Fruit fly (Drosophila melanogaster): ENCODE results near the gene Cyp304a1.

Gene Cyp304a1

DNA sequence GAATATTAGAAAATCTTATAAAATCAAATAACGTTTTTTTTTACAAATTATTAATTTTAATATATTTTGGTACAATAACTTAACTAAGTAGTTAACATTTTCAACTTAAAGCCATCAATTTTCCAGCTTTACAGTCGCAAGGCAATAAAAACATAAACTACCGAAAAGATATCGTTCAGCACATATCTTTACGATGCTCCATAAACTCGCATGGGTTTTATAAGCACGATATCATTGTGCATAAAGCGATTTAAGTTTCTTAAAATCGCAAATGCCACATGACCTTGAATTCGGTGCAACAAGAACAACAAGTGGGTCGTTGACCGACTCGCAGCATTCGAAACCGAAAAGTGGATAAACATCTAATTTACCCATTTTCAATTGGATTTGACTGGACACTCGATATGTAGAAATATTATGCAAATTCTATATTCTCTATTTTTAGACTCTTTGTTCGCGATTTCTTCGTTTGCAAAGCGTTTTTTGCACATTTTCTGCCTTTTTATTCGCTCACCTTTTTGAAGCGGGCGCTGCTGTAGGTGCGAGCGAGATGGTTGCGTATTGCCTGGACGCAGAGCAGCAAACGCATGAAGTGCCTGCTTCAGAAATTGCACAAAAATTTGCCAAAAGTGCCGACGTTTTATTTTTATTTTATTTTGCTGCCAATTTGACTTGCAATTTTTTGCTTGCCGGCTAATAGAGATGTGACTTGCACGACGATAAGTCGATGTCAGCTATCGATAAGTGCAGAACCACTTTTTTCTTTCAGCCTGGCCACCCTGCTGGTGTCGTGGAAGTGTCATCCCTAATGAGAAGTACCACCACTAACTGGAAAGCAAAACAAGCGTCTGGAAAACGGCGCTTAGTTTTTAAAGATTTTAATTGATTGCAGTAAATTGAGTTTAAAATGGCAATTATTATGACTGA, 2.4 kb upstream of the Cyp304a1 start, which contains the start of gene Spc25 (continued):
- no peak for TF ChIP-seq Hmx (GFP tag; optimal IDR thresholded peaks at IDR 0.05)
- TF ChIP-seq CG11456 (GFP tag; IDR thresholded peaks at IDR 0.05): peak; percentile 74
- no peak for TF ChIP-seq CG11696 (GFP tag; IDR thresholded peaks at IDR 0.05)
- TF ChIP-seq CG30020 (tag; optimal IDR thresholded peaks at IDR 0.05): peak; percentile 39
- peak; percentile 96 for TF ChIP-seq CG6791 (GFP tag; IDR thresholded peaks at IDR 0.05; ENCODE audit: partially characterized antibody)
- TF ChIP-seq repo (GFP tag; optimal IDR thresholded peaks at IDR 0.05): peak; percentile 21
- no peak for TF ChIP-seq sim (GFP tag; IDR thresholded peaks at IDR 0.05)
- peak; percentile 90 for TF ChIP-seq MBD-R2 (GFP tag; IDR thresholded peaks at IDR 0.05)
- peak; percentile 95 for TF ChIP-seq CG16813 (GFP tag; IDR thresholded peaks at IDR 0.05; ENCODE audit: partially characterized antibody)
- peak; percentile 58 for TF ChIP-seq CG9876 (GFP tag; optimal IDR thresholded peaks at IDR 0.05)
- peak; percentile 66 for TF ChIP-seq pum (GFP tag; optimal IDR thresholded peaks at IDR 0.05)
- TF ChIP-seq Aef1 (GFP tag; IDR thresholded peaks at IDR 0.05): no peak
- peak; percentile 75; the same call in 1 of the 4 replicates for TF ChIP-seq chinmo (GFP tag; IDR thresholded peaks at IDR 0.05; ENCODE audit: partially characterized antibody)
- TF ChIP-seq otp (GFP tag; IDR thresholded peaks at IDR 0.05): 0 out of 3 replicates have a peak, but pooled peaks have one; percentile 47
- peak; percentile 36 for TF ChIP-seq slou (GFP tag; optimal IDR thresholded peaks at IDR 0.05)
- TF ChIP-seq H2.0 (GFP tag; IDR thresholded peaks at IDR 0.05): peak; percentile 38; the same call in 1 of the 2 replicates
- peak; percentile 23 for TF ChIP-seq CG8089 (GFP tag; optimal IDR thresholded peaks at IDR 0.05)
- no peak for TF ChIP-seq CG10321 (GFP tag; IDR thresholded peaks at IDR 0.05)
- TF ChIP-seq CG12236 (GFP tag; optimal IDR thresholded peaks at IDR 0.05): no peak
- peak; percentile 10 for TF ChIP-seq Sox102F (GFP tag; optimal IDR thresholded peaks at IDR 0.05)
- peak; percentile 87 for TF ChIP-seq tna (GFP tag; IDR thresholded peaks at IDR 0.05; ENCODE audit: partially characterized antibody)
- TF ChIP-seq Atf3 (GFP tag; optimal IDR thresholded peaks at IDR 0.05): peak; percentile 18
- TF ChIP-seq mld (GFP tag; IDR thresholded peaks at IDR 0.05; ENCODE audit: partially characterized antibody): peak; percentile 86
- TF ChIP-seq slbo (GFP tag; IDR thresholded peaks at IDR 0.05): peak; percentile 87
- TF ChIP-seq ci (GFP tag; IDR thresholded peaks at IDR 0.05): peak; percentile 27; the same call in 1 of the 3 replicates
- peak; percentile 60 for TF ChIP-seq unpg (GFP tag; optimal IDR thresholded peaks at IDR 0.05)
- TF ChIP-seq CG12071 (GFP tag; optimal IDR thresholded peaks at IDR 0.05): peak; percentile 50
- TF ChIP-seq bab2 (GFP tag; optimal IDR thresholded peaks at IDR 0.05): peak; percentile 36
- TF ChIP-seq Tbp (GFP tag; optimal IDR thresholded peaks at IDR 0.05): no peak
- TF ChIP-seq CG8944 (GFP tag; optimal IDR thresholded peaks at IDR 0.05): peak; percentile 59
- peak; percentile 89 for TF ChIP-seq inv (GFP tag; IDR thresholded peaks at IDR 0.05; ENCODE audit: partially characterized antibody)
- TF ChIP-seq CG15696 (tag; optimal IDR thresholded peaks at IDR 0.05): peak; percentile 7
- no peak for TF ChIP-seq Lim3 (GFP tag; IDR thresholded peaks at IDR 0.05)
- TF ChIP-seq ttk (GFP tag; IDR thresholded peaks at IDR 0.05): peak; percentile 41; the same call in 1 of the 2 replicates
- TF ChIP-seq CG4854 (GFP tag; optimal IDR thresholded peaks at IDR 0.05): no peak
- TF ChIP-seq phol (tag; optimal IDR thresholded peaks at IDR 0.05): peak; percentile 42
- TF ChIP-seq Camta (GFP tag; optimal IDR thresholded peaks at IDR 0.05): peak; percentile 42
- TF ChIP-seq B-H1 (GFP tag; IDR thresholded peaks at IDR 0.05): no peak
- peak; percentile 25; the same call in 1 of the 2 replicates for TF ChIP-seq CG17612 (GFP tag; IDR thresholded peaks at IDR 0.05)
- TF ChIP-seq CG30403 (GFP tag; optimal IDR thresholded peaks at IDR 0.05): peak; percentile 69
- TF ChIP-seq Gug (GFP tag; IDR thresholded peaks at IDR 0.05): peak; percentile 84
- TF ChIP-seq CG8388 (GFP tag; optimal IDR thresholded peaks at IDR 0.05): peak; percentile 22
- peak; percentile 40 for TF ChIP-seq emc (GFP tag; optimal IDR thresholded peaks at IDR 0.05)
- peak; percentile 26 for TF ChIP-seq sug (tag; optimal IDR thresholded peaks at IDR 0.05)
- peak in 1 of 2 experiments; percentile 12 for TF ChIP-seq crp (GFP tag; optimal IDR thresholded peaks at IDR 0.05)
- TF ChIP-seq CG10267 (tag; optimal IDR thresholded peaks at IDR 0.05): peak; percentile 45
- peak; percentile 100 for TF ChIP-seq Sry-δ (GFP tag; optimal IDR thresholded peaks at IDR 0.05)
- TF ChIP-seq hbn (GFP tag; IDR thresholded peaks at IDR 0.05; ENCODE audit: partially characterized antibody): peak; percentile 95
